In the genomic region with DNA sequence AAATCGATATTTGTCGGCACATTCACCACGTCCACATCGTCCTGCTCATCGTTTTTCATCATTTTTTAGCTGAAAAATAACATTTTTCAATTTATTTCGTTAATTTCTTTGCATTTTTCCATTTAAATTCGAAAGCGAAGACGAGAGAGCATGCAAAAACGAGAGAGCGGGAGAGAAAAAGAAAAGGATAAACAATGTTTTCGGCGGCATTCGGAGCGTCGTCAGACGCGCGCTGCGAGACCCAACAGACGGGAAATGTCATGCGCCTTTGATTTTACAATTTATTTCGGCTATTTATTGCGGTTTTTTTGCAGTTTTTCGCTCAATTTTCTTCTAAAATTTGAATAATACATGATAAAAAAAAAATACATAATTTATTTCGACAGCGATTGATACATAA, we compare ENCODE assay signal across 2 worm cellular contexts.
A peak's percentile ranks its signal among the peaks of the same experiment; 100 is the strongest.
TF ChIP-seq lines count a peak whose summit lies in the region.

TSS of gene attf-3 (minus strand) at position 69 of the 400 bp plus-strand sequence.

TF ChIP-seq in whole organism, L1 larva, 84 proteins besides CTCF, POLR2A, EP300 and RAD21 (continued from another document):
- TF ChIP-seq ceh-8 (GFP tag; optimal IDR thresholded peaks at IDR 0.05; lab: Kevin White, UChicago) (no peak), blmp-1 (tag; optimal IDR thresholded peaks at IDR 0.05; lab: Kevin White, UChicago) (peak; percentile 67), snu-23 (GFP tag; optimal IDR thresholded peaks at IDR 0.05; lab: Kevin White, UChicago) (peak; percentile 70), sup-37 (GFP tag; optimal IDR thresholded peaks at IDR 0.05; lab: Kevin White, UChicago) (no peak), rnt-1 (tag; optimal IDR thresholded peaks at IDR 0.05; lab: Kevin White, UChicago) (peak; percentile 49), sox-4 (tag; optimal IDR thresholded peaks at IDR 0.05; lab: Kevin White, UChicago) (no peak), lin-13 (GFP tag; optimal IDR thresholded peaks at IDR 0.05; lab: Kevin White, UChicago) (peak; percentile 39), xbp-1 (tag; optimal IDR thresholded peaks at IDR 0.05; lab: Kevin White, UChicago) (peak; percentile 58), nhr-77 (tag; optimal IDR thresholded peaks at IDR 0.05; lab: Kevin White, UChicago) (peak; percentile 60), C04F5.9 (tag; optimal IDR thresholded peaks at IDR 0.05; lab: Kevin White, UChicago) (no peak), lsy-2 (tag; optimal IDR thresholded peaks at IDR 0.05; lab: Kevin White, UChicago) (peak; percentile 73 to 91), fkh-8 (tag; optimal IDR thresholded peaks at IDR 0.05; lab: Kevin White, UChicago) (peak; percentile 74), jun-1 (tag; optimal IDR thresholded peaks at IDR 0.05; lab: Kevin White, UChicago) (peak; percentile 4), aha-1 (tag; optimal IDR thresholded peaks at IDR 0.05; lab: Kevin White, UChicago) (no peak), nhr-90 (tag; optimal IDR thresholded peaks at IDR 0.05; lab: Kevin White, UChicago; ENCODE audit: poor library complexity) (no peak), lin-35 (GFP tag; optimal IDR thresholded peaks at IDR 0.05; lab: Kevin White, UChicago) (peak; percentile 79 to 86), nhr-20 (tag; optimal IDR thresholded peaks at IDR 0.05; lab: Kevin White, UChicago) (no peak), swsn-7 (tag; optimal IDR thresholded peaks at IDR 0.05; lab: Kevin White, UChicago) (no peak), nhr-28 (tag; optimal IDR thresholded peaks at IDR 0.05; lab: Kevin White, UChicago) (no peak), nhr-76 (tag; optimal IDR thresholded peaks at IDR 0.05; lab: Kevin White, UChicago) (no peak), unc-62 (GFP tag; optimal IDR thresholded peaks at IDR 0.05; lab: Kevin White, UChicago) (no peak), dpl-1 (GFP tag; optimal IDR thresholded peaks at IDR 0.05; lab: Kevin White, UChicago) (peak; percentile 50 to 79 (median 65)), unc-98 (GFP tag; IDR thresholded peaks at IDR 0.05; lab: Robert Waterston, UW) (no peak), hpl-2 (GFP tag; optimal IDR thresholded peaks at IDR 0.05; lab: Kevin White, UChicago) (no peak), vab-15 (tag; optimal IDR thresholded peaks at IDR 0.05; lab: Kevin White, UChicago) (no peak)
TF ChIP-seq in whole organism, L1 larva: peak in this region for 33.

TF ChIP-seq in whole organism, young adult, 124 proteins besides CTCF, POLR2A, EP300 and RAD21 (continued from another document):
- TF ChIP-seq F57C9.4 (tag; optimal IDR thresholded peaks at IDR 0.05; lab: Kevin White, UChicago), result no peak
- TF ChIP-seq zfh-2 (GFP tag; conservative IDR thresholded peaks at IDR 0.05; lab: Robert Waterston, UW), result 0 out of 2 replicates have a peak, but pooled peaks have one; percentile 9
- TF ChIP-seq F37B4.10 (GFP tag; IDR thresholded peaks at IDR 0.05; lab: Robert Waterston, UW), result no peak
- no peak for TF ChIP-seq B0035.1 (tag; optimal IDR thresholded peaks at IDR 0.05; lab: Kevin White, UChicago)
- no peak for TF ChIP-seq nhr-120 (GFP tag; IDR thresholded peaks at IDR 0.05; lab: Robert Waterston, UW)
- TF ChIP-seq F57A8.1 (GFP tag; optimal IDR thresholded peaks at IDR 0.05; lab: Kevin White, UChicago), result no peak
